Worm (Caenorhabditis elegans): ENCODE measurements around the gene C08B6.5.

- no peak for TF ChIP-seq unc-39 (tag; optimal IDR thresholded peaks at IDR 0.05)
- TF ChIP-seq nhr-12 (tag; optimal IDR thresholded peaks at IDR 0.05): no peak
- no peak for TF ChIP-seq zag-1 (tag; optimal IDR thresholded peaks at IDR 0.05)
- TF ChIP-seq fos-1 (tag; optimal IDR thresholded peaks at IDR 0.05): no peak
- TF ChIP-seq blmp-1 (tag; optimal IDR thresholded peaks at IDR 0.05; ENCODE audit: insufficient read depth): no peak
- TF ChIP-seq nhr-25 (tag; optimal IDR thresholded peaks at IDR 0.05): no peak
- TF ChIP-seq nhr-129 (tag; optimal IDR thresholded peaks at IDR 0.05): no peak
- no peak for TF ChIP-seq peb-1 (tag; optimal IDR thresholded peaks at IDR 0.05)
- no peak for TF ChIP-seq nhr-23 (tag; optimal IDR thresholded peaks at IDR 0.05)
- no peak for TF ChIP-seq ceh-82 (tag; optimal IDR thresholded peaks at IDR 0.05)
- no peak for TF ChIP-seq snpc-4 (tag; optimal IDR thresholded peaks at IDR 0.05)
- TF ChIP-seq unc-62 (GFP tag; optimal IDR thresholded peaks at IDR 0.05): no peak
- TF ChIP-seq mdl-1 (tag; optimal IDR thresholded peaks at IDR 0.05): no peak
- no peak for TF ChIP-seq nhr-21 (tag; optimal IDR thresholded peaks at IDR 0.05)
Observed at ce11 chrV:10070541-10070940, 47.0 kb upstream of the C08B6.5 start, which contains the start of gene nhr-192.

Data from whole organism, L2 larva.